Worm (Caenorhabditis elegans) whole organism, L4/young adult: Measurements from ENCODE around the gene egg-1.

ENCODE experiments used
- dao-5 ChIP-seq: sonication (generic microtip); optimal IDR thresholded peaks from 2 replicates; lab custom pipeline; 2016; ENCODE audit warnings: missing genotype, missing genetic modification characterization, moderate library complexity, missing compliant biosample characterization
- him-1 ChIP-seq: sonication (generic microtip); optimal IDR thresholded peaks from 2 replicates; lab custom pipeline; 2016; ENCODE audit warnings: missing genotype, missing genetic modification reagents, missing genetic modification characterization, missing compliant biosample characterization

DNA sequence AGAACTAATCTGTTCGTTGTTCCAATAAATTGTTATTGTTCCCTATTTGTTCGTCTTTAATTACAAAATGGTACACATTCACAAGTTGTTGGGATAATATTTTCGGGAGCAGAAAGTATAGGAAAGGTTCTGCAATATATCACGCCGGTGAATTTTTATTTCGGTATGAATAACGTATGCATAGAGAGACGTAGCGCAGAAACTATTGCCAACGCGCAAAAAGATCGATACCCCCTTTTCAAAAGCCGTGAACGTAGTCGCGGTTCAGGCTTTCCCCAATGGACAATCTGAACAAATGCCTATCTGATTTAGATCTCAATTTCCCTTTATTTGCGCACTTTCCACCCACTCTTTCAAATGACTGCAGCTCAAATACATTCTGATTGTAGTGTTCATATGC is 47.8 kb upstream of the egg-1 start, which contains the start of gene pst-2:
- TF ChIP-seq him-1 (tag; lab: Kevin White, UChicago) (no peak), dao-5 (tag; lab: Kevin White, UChicago) (no peak)
